Fruit fly (Drosophila melanogaster) whole organism, embryonic: Measurements from ENCODE around the gene CG15529.

Experiments used
- Asciz ChIP-seq: fragments of 200-800 bp; sonication (Bioruptor generic); optimal IDR thresholded peaks from 2 replicates; lab custom pipeline; 2017; ENCODE audit warnings: missing biosample characterization, mild to moderate bottlenecking, missing genetic modification characterization, missing genetic modification reagents
- Awh ChIP-seq: fragments of 200-800 bp; sonication (Bioruptor generic); IDR thresholded peaks from 2 replicates; pipeline ENCODE4, ENCODE4 v1.3.6; 2022; ENCODE audit warnings: missing biosample characterization, missing genetic modification characterization
- B-H1 ChIP-seq: fragments of 200-800 bp; sonication (Bioruptor generic); IDR thresholded peaks from 3 replicates; pipeline ENCODE4 v1.3.6; 2022; ENCODE audit warnings: missing biosample characterization, missing genetic modification characterization
- B-H2 ChIP-seq: fragments of 200-800 bp; sonication (Bioruptor generic); optimal IDR thresholded peaks from 2 replicates; lab custom pipeline; 2018; ENCODE audit warnings: missing biosample characterization, mild to moderate bottlenecking, missing genetic modification characterization
- Bdp1 ChIP-seq: fragments of 200-800 bp; sonication (Bioruptor generic); optimal IDR thresholded peaks from 3 replicates; lab custom pipeline; 2016; ENCODE audit warnings: missing biosample characterization, missing genetic modification characterization
- CG10147 ChIP-seq: fragments of 200-800 bp; sonication (Bioruptor generic); optimal IDR thresholded peaks from 2 replicates; lab custom pipeline; 2019; ENCODE audit warnings: missing biosample characterization, mild to moderate bottlenecking, missing genetic modification characterization, moderate library complexity
- CG10565 ChIP-seq: fragments of 200-800 bp; sonication (Bioruptor generic); optimal IDR thresholded peaks from 3 replicates; lab custom pipeline; 2016; ENCODE audit warnings: missing biosample characterization, mild to moderate bottlenecking, missing genetic modification characterization
- CG10959 ChIP-seq: fragments of 200-800 bp; sonication (Bioruptor generic); IDR thresholded peaks from 2 replicates; pipeline ENCODE4 v1.3.6; 2022; ENCODE audit warnings: missing biosample characterization, missing genetic modification characterization
- CG12071 ChIP-seq: fragments of 200-800 bp; sonication (Bioruptor generic); optimal IDR thresholded peaks from 3 replicates; lab custom pipeline; 2018; ENCODE audit warnings: missing biosample characterization, mild to moderate bottlenecking, missing genetic modification characterization
- CG1233 ChIP-seq: fragments of 200-800 bp; sonication (Bioruptor generic); optimal IDR thresholded peaks from 4 replicates; lab custom pipeline; 2018; ENCODE audit warnings: missing biosample characterization, mild to moderate bottlenecking, missing genetic modification characterization
- CG14860 ChIP-seq: fragments of 200-800 bp; sonication (Bioruptor generic); IDR thresholded peaks from 3 replicates; pipeline ENCODE4 v1.3.6; 2022; ENCODE audit warnings: missing biosample characterization, missing genetic modification characterization; ENCODE audit not compliant: partially characterized antibody
- CG15514 ChIP-seq: fragments of 200-800 bp; sonication (Bioruptor generic); optimal IDR thresholded peaks from 3 replicates; lab custom pipeline; 2017; ENCODE audit warnings: missing biosample characterization, missing genetic modification characterization, mild to moderate bottlenecking, moderate library complexity, missing genetic modification reagents
- CG16813 ChIP-seq: fragments of 200-800 bp; sonication (Bioruptor generic); IDR thresholded peaks from 3 replicates; pipeline ENCODE4 v1.3.6; 2022; ENCODE audit warnings: missing biosample characterization, missing genetic modification characterization; ENCODE audit not compliant: partially characterized antibody
- CG16815 ChIP-seq: fragments of 200-800 bp; sonication (Bioruptor generic); optimal IDR thresholded peaks from 3 replicates; lab custom pipeline; 2017; ENCODE audit warnings: missing biosample characterization, mild to moderate bottlenecking, missing genetic modification characterization
- CG17359 ChIP-seq: fragments of 200-800 bp; sonication (Bioruptor generic); optimal IDR thresholded peaks from 3 replicates; lab custom pipeline; 2018; ENCODE audit warnings: missing biosample characterization, mild to moderate bottlenecking, missing genetic modification characterization, moderate library complexity
- CG18764 ChIP-seq: fragments of 200-800 bp; sonication (Bioruptor generic); optimal IDR thresholded peaks from 3 replicates; lab custom pipeline; 2016; ENCODE audit warnings: missing biosample characterization, missing genetic modification characterization
- CG2116 ChIP-seq: fragments of 200-800 bp; sonication (Bioruptor generic); optimal IDR thresholded peaks from 3 replicates; lab custom pipeline; 2018; ENCODE audit warnings: missing biosample characterization, mild to moderate bottlenecking, missing genetic modification characterization
- CG2202 ChIP-seq: fragments of 200-800 bp; sonication (Bioruptor generic); optimal IDR thresholded peaks from 2 replicates; lab custom pipeline; 2018; ENCODE audit warnings: missing biosample characterization, mild to moderate bottlenecking, missing genetic modification characterization
- CG2889 ChIP-seq: fragments of 200-800 bp; sonication (Bioruptor generic); IDR thresholded peaks from 3 replicates; pipeline ENCODE4 v1.3.6; 2022; ENCODE audit warnings: missing biosample characterization, missing genetic modification characterization
- CG3281 ChIP-seq: fragments of 200-800 bp; sonication (Bioruptor generic); optimal IDR thresholded peaks from 3 replicates; lab custom pipeline; 2017; ENCODE audit warnings: missing biosample characterization, mild to moderate bottlenecking, missing genetic modification characterization
- CG6683 ChIP-seq: fragments of 200-800 bp; sonication (Bioruptor generic); optimal IDR thresholded peaks from 2 replicates; lab custom pipeline; 2017; ENCODE audit warnings: missing biosample characterization, mild to moderate bottlenecking, missing genetic modification characterization, missing genetic modification reagents
- Dip3 ChIP-seq: fragments of 200-800 bp; sonication (Bioruptor generic); optimal IDR thresholded peaks from 3 replicates; lab custom pipeline; 2016; ENCODE audit warnings: missing biosample characterization, missing genetic modification characterization
- Doc2 ChIP-seq: fragments of 200-800 bp; sonication (Bioruptor generic); IDR thresholded peaks from 2 replicates; pipeline ENCODE4 v1.3.6; 2022; ENCODE audit warnings: missing biosample characterization, missing genetic modification characterization
- Dp ChIP-seq: fragments of 200-800 bp; sonication (Bioruptor generic); optimal IDR thresholded peaks from 2 replicates; lab custom pipeline; 2018; ENCODE audit warnings: missing biosample characterization, mild to moderate bottlenecking, missing genetic modification characterization, moderate library complexity
- H15 ChIP-seq: fragments of 200-800 bp; sonication (Bioruptor generic); IDR thresholded peaks from 3 replicates; pipeline ENCODE4 v1.3.6; 2022; ENCODE audit warnings: missing biosample characterization, missing genetic modification characterization
- HLH4C ChIP-seq: fragments of 200-800 bp; sonication (Bioruptor generic); IDR thresholded peaks from 3 replicates; pipeline ENCODE4 v1.3.6; 2022; ENCODE audit warnings: missing biosample characterization, missing genetic modification characterization; ENCODE audit not compliant: partially characterized antibody
- HLHmδ ChIP-seq: fragments of 200-800 bp; sonication (Bioruptor generic); optimal IDR thresholded peaks from 2 replicates; lab custom pipeline; 2018; ENCODE audit warnings: missing biosample characterization, mild to moderate bottlenecking, missing genetic modification characterization, moderate library complexity
- Hsf ChIP-seq: fragments of 200-800 bp; sonication (Bioruptor generic); optimal IDR thresholded peaks from 3 replicates; lab custom pipeline; 2016; ENCODE audit warnings: missing biosample characterization, missing genetic modification characterization
- Kr ChIP-seq: fragments of 200-800 bp; sonication (Bioruptor generic); optimal IDR thresholded peaks from 2 replicates; lab custom pipeline; 2017; ENCODE audit warnings: missing biosample characterization, mild to moderate bottlenecking, missing genetic modification characterization
- Mes4 ChIP-seq: fragments of 200-800 bp; sonication (Bioruptor generic); optimal IDR thresholded peaks from 2 replicates; lab custom pipeline; 2016; ENCODE audit warnings: missing biosample characterization, missing genetic modification characterization
- Pdp1 ChIP-seq, 2 experiments: fragments of 200-800 bp; sonication (Bioruptor generic); optimal IDR thresholded peaks; 3 replicates each; lab custom pipeline; 2016; ENCODE audit warnings: missing biosample characterization in 2 of 2, missing genetic modification characterization in 2 of 2, mild to moderate bottlenecking in 1 of 2, moderate library complexity in 1 of 2
- Spps ChIP-seq: fragments of 200-800 bp; sonication (Bioruptor generic); optimal IDR thresholded peaks from 2 replicates; lab custom pipeline; 2018; ENCODE audit warnings: missing biosample characterization, mild to moderate bottlenecking, missing genetic modification characterization
- Usf ChIP-seq: fragments of 200-800 bp; sonication (Bioruptor generic); optimal IDR thresholded peaks from 2 replicates; lab custom pipeline; 2017; ENCODE audit warnings: missing genotype, missing biosample characterization, missing genetic modification characterization
- YL-1 ChIP-seq: fragments of 200-800 bp; sonication (Bioruptor generic); optimal IDR thresholded peaks from 3 replicates; lab custom pipeline; 2017; ENCODE audit warnings: missing biosample characterization, mild to moderate bottlenecking, missing genetic modification characterization
- al ChIP-seq: fragments of 200-800 bp; sonication (Bioruptor generic); IDR thresholded peaks from 2 replicates; pipeline ENCODE4 v1.3.6; 2022; ENCODE audit warnings: missing biosample characterization, missing genetic modification characterization
- amos ChIP-seq: fragments of 200-800 bp; sonication (Bioruptor generic); IDR thresholded peaks from 2 replicates; pipeline ENCODE4 v1.3.6; 2022; ENCODE audit warnings: missing biosample characterization, missing genetic modification characterization; ENCODE audit not compliant: partially characterized antibody
- croc ChIP-seq: fragments of 200-800 bp; sonication (Bioruptor generic); conservative IDR thresholded peaks from 3 replicates; pipeline ENCODE4 v1.3.6; 2022; ENCODE audit warnings: missing biosample characterization, missing genetic modification characterization
- eyg ChIP-seq: fragments of 200-800 bp; sonication (Bioruptor generic); optimal IDR thresholded peaks from 3 replicates; lab custom pipeline; 2016; ENCODE audit warnings: missing biosample characterization, missing genetic modification characterization
- hbn ChIP-seq: fragments of 200-800 bp; sonication (Bioruptor generic); IDR thresholded peaks from 2 replicates; pipeline ENCODE4 v1.3.6; 2022; ENCODE audit warnings: missing biosample characterization, missing genetic modification characterization; ENCODE audit not compliant: partially characterized antibody
- hth ChIP-seq: fragments of >200 bp; optimal IDR thresholded peaks from 2 replicates; lab custom pipeline; 2017; ENCODE audit warnings: inconsistent platforms
- ind ChIP-seq: fragments of 200-800 bp; sonication (Bioruptor generic); optimal IDR thresholded peaks from 3 replicates; lab custom pipeline; 2016; ENCODE audit warnings: missing biosample characterization, missing genetic modification characterization
- nerfin-2 ChIP-seq: fragments of 200-800 bp; sonication (Bioruptor generic); IDR thresholded peaks from 2 replicates; pipeline ENCODE4 v1.3.6; 2022; ENCODE audit warnings: missing biosample characterization, missing genetic modification characterization; ENCODE audit not compliant: partially characterized antibody
- onecut ChIP-seq: fragments of 200-800 bp; sonication (Bioruptor generic); IDR thresholded peaks from 2 replicates; pipeline ENCODE4 v1.3.6; 2022; ENCODE audit warnings: missing biosample characterization, missing genetic modification characterization
- pan ChIP-seq, 4 experiments: fragments of >200 bp in 3 of 4; fragments of 200-800 bp in 1 of 4; sonication (Bioruptor generic) in 1 of 4; optimal IDR thresholded peaks in 3 of 4; IDR thresholded peaks in 1 of 4; 2 replicates each; pipeline versions ENCODE4 v1.3.6 to Lab custom; 2017 to 2022; ENCODE audit warnings: missing biosample characterization in 2 of 4, missing genetic modification characterization in 2 of 4, mixed read lengths in 1 of 4
- pnt ChIP-seq: fragments of 200-800 bp; sonication (Bioruptor generic); optimal IDR thresholded peaks from 3 replicates; lab custom pipeline; 2016; ENCODE audit warnings: missing biosample characterization, missing genetic modification characterization
- schlank ChIP-seq: fragments of 200-800 bp; sonication (Bioruptor generic); optimal IDR thresholded peaks from 2 replicates; lab custom pipeline; 2018; ENCODE audit warnings: missing biosample characterization, mild to moderate bottlenecking, missing genetic modification characterization
- slp2 ChIP-seq: fragments of 200-800 bp; sonication (Bioruptor generic); optimal IDR thresholded peaks from 2 replicates; lab custom pipeline; 2016; ENCODE audit warnings: missing biosample characterization, missing genetic modification characterization
- sna ChIP-seq: fragments of 200-800 bp; sonication (Bioruptor generic); IDR thresholded peaks from 2 replicates; pipeline ENCODE4 v1.3.6; 2022; ENCODE audit warnings: missing biosample characterization, missing genetic modification characterization; ENCODE audit not compliant: partially characterized antibody
- tin ChIP-seq: fragments of 200-800 bp; sonication (Bioruptor generic); optimal IDR thresholded peaks from 3 replicates; lab custom pipeline; 2016; ENCODE audit warnings: missing biosample characterization, missing genetic modification characterization
- z ChIP-seq: fragments of 200-800 bp; sonication (Bioruptor generic); IDR thresholded peaks from 3 replicates; pipeline ENCODE4 v1.3.6; 2022; ENCODE audit warnings: missing biosample characterization, missing genetic modification characterization

Gene CG15529

dm6 chr3R:30191462-30191874 is 39.6 kb downstream of the CG15529 start (continued):
- TF ChIP-seq CG16815 (GFP tag; lab: Kevin White, UChicago): peak; percentile 30
- no peak for TF ChIP-seq HLH4C (GFP tag; lab: Robert Waterston, UW)
- no peak for TF ChIP-seq Asciz (GFP tag; lab: Kevin White, UChicago)
- TF ChIP-seq CG16813 (GFP tag; lab: Robert Waterston, UW): no peak
- no peak for TF ChIP-seq HLHmδ (GFP tag; lab: Kevin White, UChicago)
- no peak for TF ChIP-seq schlank (tag; lab: Kevin White, UChicago)
- no peak for TF ChIP-seq tin (GFP tag; lab: Kevin White, UChicago)
- peak; percentile 54 for TF ChIP-seq slp2 (GFP tag; lab: Kevin White, UChicago)
- TF ChIP-seq CG1233 (GFP tag; lab: Kevin White, UChicago): peak; percentile 29
- TF ChIP-seq H15 (GFP tag; lab: Robert Waterston, UW): no peak
- TF ChIP-seq Usf: peak; percentile 7
- TF ChIP-seq croc (GFP tag; lab: Robert Waterston, UW): no peak; the same call in 2 of the 3 replicates
- no peak for TF ChIP-seq CG10147 (GFP tag; lab: Kevin White, UChicago)
- no peak for TF ChIP-seq hth (lab: Kevin White, UChicago)
- TF ChIP-seq Bdp1: no peak
- peak; percentile 50 for TF ChIP-seq Mes4
- no peak for TF ChIP-seq hbn (GFP tag; lab: Robert Waterston, UW)
- no peak for TF ChIP-seq CG15514
- TF ChIP-seq sna (GFP tag; lab: Robert Waterston, UW): no peak
- TF ChIP-seq Dip3: peak; percentile 20
- TF ChIP-seq CG3281 (GFP tag; lab: Kevin White, UChicago): no peak
- no peak for TF ChIP-seq CG2202 (tag; lab: Kevin White, UChicago)
- no peak for TF ChIP-seq pan (optimal IDR thresholded peaks at IDR 0.05; lab: Kevin White, UChicago)
- no peak for TF ChIP-seq pan (GFP tag; optimal IDR thresholded peaks at IDR 0.05 in 1 of 2, IDR thresholded peaks at IDR 0.05 in 1 of 2)
- TF ChIP-seq CG2889: no peak
- TF ChIP-seq eyg (GFP tag; lab: Kevin White, UChicago): peak; percentile 32
- no peak for TF ChIP-seq CG17359
- no peak for TF ChIP-seq Doc2 (GFP tag; lab: Robert Waterston, UW)
- no peak for TF ChIP-seq Awh (GFP tag; lab: Robert Waterston, UW)
- peak; percentile 23 for TF ChIP-seq ind (GFP tag; lab: Kevin White, UChicago)
- no peak for TF ChIP-seq B-H1
- TF ChIP-seq onecut (GFP tag; lab: Robert Waterston, UW): no peak
- no peak for TF ChIP-seq CG12071 (GFP tag; lab: Kevin White, UChicago)
- no peak for TF ChIP-seq YL-1 (GFP tag; lab: Kevin White, UChicago)
- TF ChIP-seq Spps: no peak
- TF ChIP-seq CG18764: no peak
- TF ChIP-seq B-H2 (GFP tag; lab: Kevin White, UChicago): no peak
- TF ChIP-seq CG6683 (GFP tag; lab: Kevin White, UChicago): no peak
- TF ChIP-seq pnt (GFP tag; lab: Kevin White, UChicago): peak; percentile 58
- no peak for TF ChIP-seq Dp (GFP tag; lab: Kevin White, UChicago)
- peak; percentile 31 for TF ChIP-seq Hsf (GFP tag; lab: Kevin White, UChicago)
- TF ChIP-seq CG2116 (GFP tag; lab: Kevin White, UChicago): no peak
- no peak for TF ChIP-seq Kr
- no peak for TF ChIP-seq nerfin-2 (GFP tag; lab: Robert Waterston, UW)
- no peak for TF ChIP-seq CG14860
- TF ChIP-seq z: no peak
- TF ChIP-seq Pdp1 (GFP tag; optimal IDR thresholded peaks at IDR 0.05; lab: Kevin White, UChicago): peak; percentile 45 to 65
- TF ChIP-seq al (GFP tag; lab: Robert Waterston, UW): 0 out of 2 replicates have a peak, but pooled peaks have one; percentile 38
- TF ChIP-seq CG10565 (GFP tag; lab: Kevin White, UChicago): no peak
- no peak for TF ChIP-seq CG10959 (GFP tag; lab: Robert Waterston, UW)
- TF ChIP-seq amos (GFP tag; lab: Robert Waterston, UW): no peak
